Fruit fly (Drosophila melanogaster) whole organism, embryonic: Measurements from ENCODE around the gene Mon1.

Source experiments
- Aef1 ChIP-seq: fragments of 200-800 bp; sonication (Bioruptor generic); IDR thresholded peaks from 3 replicates; pipeline ENCODE4 v1.3.6; 2022; ENCODE audit warnings: missing biosample characterization, missing genetic modification characterization
- B-H2 ChIP-seq: fragments of 200-800 bp; sonication (Bioruptor generic); optimal IDR thresholded peaks from 2 replicates; lab custom pipeline; 2018; ENCODE audit warnings: missing biosample characterization, mild to moderate bottlenecking, missing genetic modification characterization
- Bdp1 ChIP-seq: fragments of 200-800 bp; sonication (Bioruptor generic); optimal IDR thresholded peaks from 3 replicates; lab custom pipeline; 2016; ENCODE audit warnings: missing biosample characterization, missing genetic modification characterization
- CG10431 ChIP-seq: fragments of 200-800 bp; sonication (Bioruptor generic); optimal IDR thresholded peaks from 3 replicates; lab custom pipeline; 2018; ENCODE audit warnings: missing biosample characterization, mild to moderate bottlenecking, missing genetic modification characterization
- CG12391 ChIP-seq: fragments of 200-800 bp; sonication (Bioruptor generic); optimal IDR thresholded peaks from 3 replicates; lab custom pipeline; 2018; ENCODE audit warnings: missing biosample characterization, mild to moderate bottlenecking, missing genetic modification characterization, moderate library complexity
- CG13424 ChIP-seq: fragments of 200-800 bp; sonication (Bioruptor generic); optimal IDR thresholded peaks from 2 replicates; lab custom pipeline; 2019; ENCODE audit warnings: missing biosample characterization, mild to moderate bottlenecking, missing genetic modification characterization, moderate library complexity
- CG14710 ChIP-seq: fragments of 200-800 bp; sonication (Bioruptor generic); optimal IDR thresholded peaks from 3 replicates; lab custom pipeline; 2019; ENCODE audit warnings: missing biosample characterization, mild to moderate bottlenecking, missing genetic modification characterization, moderate library complexity
- CG15073 ChIP-seq: fragments of 200-800 bp; sonication (Bioruptor generic); optimal IDR thresholded peaks from 2 replicates; lab custom pipeline; 2016; ENCODE audit warnings: missing biosample characterization, missing genetic modification characterization
- CG17328 ChIP-seq: fragments of 200-800 bp; sonication (Bioruptor generic); IDR thresholded peaks from 2 replicates; pipeline ENCODE4 v1.3.6; 2022; ENCODE audit warnings: missing biosample characterization, missing genetic modification characterization
- CG17359 ChIP-seq: fragments of 200-800 bp; sonication (Bioruptor generic); optimal IDR thresholded peaks from 3 replicates; lab custom pipeline; 2018; ENCODE audit warnings: missing biosample characterization, mild to moderate bottlenecking, missing genetic modification characterization, moderate library complexity
- CG17385 ChIP-seq: fragments of 200-800 bp; sonication (Bioruptor generic); optimal IDR thresholded peaks from 3 replicates; lab custom pipeline; 2018; ENCODE audit warnings: missing biosample characterization, mild to moderate bottlenecking, missing genetic modification characterization
- CG17829 ChIP-seq: fragments of 200-800 bp; optimal IDR thresholded peaks from 2 replicates; lab custom pipeline; 2019; ENCODE audit warnings: missing biosample characterization, mild to moderate bottlenecking, missing genetic modification characterization, moderate library complexity
- CG18476 ChIP-seq: fragments of 200-800 bp; sonication (Bioruptor generic); optimal IDR thresholded peaks from 2 replicates; lab custom pipeline; 2016; ENCODE audit warnings: missing biosample characterization, mild to moderate bottlenecking, missing genetic modification characterization
- CG31388 ChIP-seq: fragments of 200-800 bp; sonication (Bioruptor generic); optimal IDR thresholded peaks from 2 replicates; lab custom pipeline; 2016; ENCODE audit warnings: missing biosample characterization, missing genetic modification characterization
- CG8765 ChIP-seq: fragments of 200-800 bp; sonication (Bioruptor generic); IDR thresholded peaks from 2 replicates; pipeline ENCODE4 v1.3.6; 2022; ENCODE audit warnings: missing biosample characterization, missing genetic modification characterization
- Dad ChIP-seq: fragments of 200-800 bp; sonication (Bioruptor generic); optimal IDR thresholded peaks from 3 replicates; lab custom pipeline; 2016; ENCODE audit warnings: missing biosample characterization, missing genetic modification characterization
- Dll ChIP-seq: fragments of 200-800 bp; sonication (Bioruptor generic); IDR thresholded peaks from 4 replicates; pipeline ENCODE4 v1.3.6; 2022; ENCODE audit warnings: missing biosample characterization, missing genetic modification characterization; ENCODE audit not compliant: partially characterized antibody
- Ets97D ChIP-seq: fragments of 200-800 bp; sonication (Bioruptor generic); optimal IDR thresholded peaks from 3 replicates; lab custom pipeline; 2016; ENCODE audit warnings: missing biosample characterization, missing genetic modification characterization
- Fer1 ChIP-seq: fragments of 200-800 bp; sonication (Bioruptor generic); optimal IDR thresholded peaks from 2 replicates; lab custom pipeline; 2017; ENCODE audit warnings: missing biosample characterization, mild to moderate bottlenecking, missing genetic modification characterization
- Gsc ChIP-seq: fragments of 200-800 bp; sonication (Bioruptor generic); IDR thresholded peaks from 2 replicates; pipeline ENCODE4 v1.3.6; 2022; ENCODE audit warnings: missing biosample characterization, missing genetic modification characterization
- H15 ChIP-seq: fragments of 200-800 bp; sonication (Bioruptor generic); IDR thresholded peaks from 3 replicates; pipeline ENCODE4 v1.3.6; 2022; ENCODE audit warnings: missing biosample characterization, missing genetic modification characterization
- NK7.1 ChIP-seq: fragments of 200-800 bp; sonication (Bioruptor generic); optimal IDR thresholded peaks from 3 replicates; lab custom pipeline; 2016; ENCODE audit warnings: missing biosample characterization, missing genetic modification characterization
- Pdp1 ChIP-seq, 2 experiments: fragments of 200-800 bp; sonication (Bioruptor generic); optimal IDR thresholded peaks; 3 replicates each; lab custom pipeline; 2016; ENCODE audit warnings: missing biosample characterization in 2 of 2, missing genetic modification characterization in 2 of 2, mild to moderate bottlenecking in 1 of 2, moderate library complexity in 1 of 2
- amos ChIP-seq: fragments of 200-800 bp; sonication (Bioruptor generic); IDR thresholded peaks from 2 replicates; pipeline ENCODE4 v1.3.6; 2022; ENCODE audit warnings: missing biosample characterization, missing genetic modification characterization; ENCODE audit not compliant: partially characterized antibody
- bigmax ChIP-seq: fragments of 200-800 bp; sonication (Bioruptor generic); optimal IDR thresholded peaks from 2 replicates; lab custom pipeline; 2018; ENCODE audit warnings: missing biosample characterization, mild to moderate bottlenecking, missing genetic modification characterization
- br ChIP-seq: fragments of >200 bp; optimal IDR thresholded peaks from 2 replicates; lab custom pipeline; 2017
- bsh ChIP-seq, 2 experiments: fragments of 200-800 bp; sonication (Bioruptor generic); optimal IDR thresholded peaks; 2 replicates each; lab custom pipeline; 2017 to 2018; ENCODE audit warnings: mild to moderate bottlenecking in 2 of 2, missing biosample characterization in 2 of 2, missing genetic modification characterization in 2 of 2, moderate library complexity in 1 of 2
- dmrt11E ChIP-seq: fragments of 200-800 bp; sonication (Bioruptor generic); optimal IDR thresholded peaks from 3 replicates; lab custom pipeline; 2018; ENCODE audit warnings: missing biosample characterization, mild to moderate bottlenecking, missing genetic modification characterization, moderate library complexity
- ewg ChIP-seq: fragments of 200-800 bp; sonication (Bioruptor generic); optimal IDR thresholded peaks from 3 replicates; lab custom pipeline; 2017; ENCODE audit warnings: mild to moderate bottlenecking, missing biosample characterization, missing genetic modification reagents, missing genetic modification characterization
- exex ChIP-seq: fragments of 200-800 bp; sonication (Bioruptor generic); optimal IDR thresholded peaks from 4 replicates; lab custom pipeline; 2018; ENCODE audit warnings: missing biosample characterization, mild to moderate bottlenecking, missing genetic modification characterization, moderate library complexity
- eyg ChIP-seq: fragments of 200-800 bp; sonication (Bioruptor generic); optimal IDR thresholded peaks from 3 replicates; lab custom pipeline; 2016; ENCODE audit warnings: missing biosample characterization, missing genetic modification characterization
- gcm ChIP-seq: fragments of 200-800 bp; sonication (Bioruptor generic); optimal IDR thresholded peaks from 2 replicates; lab custom pipeline; 2019; ENCODE audit warnings: missing biosample characterization, mild to moderate bottlenecking, missing genetic modification characterization, moderate library complexity
- gfzf ChIP-seq: fragments of 200-800 bp; sonication (Bioruptor generic); optimal IDR thresholded peaks from 2 replicates; lab custom pipeline; 2016; ENCODE audit warnings: missing biosample characterization, mild to moderate bottlenecking, missing genetic modification characterization, moderate library complexity
- her ChIP-seq: fragments of 200-800 bp; sonication (Bioruptor generic); optimal IDR thresholded peaks from 2 replicates; lab custom pipeline; 2016; ENCODE audit warnings: missing biosample characterization, missing genetic modification characterization
- ind ChIP-seq: fragments of 200-800 bp; sonication (Bioruptor generic); optimal IDR thresholded peaks from 3 replicates; lab custom pipeline; 2016; ENCODE audit warnings: missing biosample characterization, missing genetic modification characterization
- inv ChIP-seq: fragments of 200-800 bp; sonication (Bioruptor generic); IDR thresholded peaks from 2 replicates; pipeline ENCODE4 v1.3.6; 2022; ENCODE audit warnings: missing biosample characterization, missing genetic modification characterization; ENCODE audit not compliant: partially characterized antibody
- jigr1 ChIP-seq: fragments of 200-800 bp; sonication (Bioruptor generic); IDR thresholded peaks from 3 replicates; pipeline ENCODE4 v1.3.6; 2022; ENCODE audit warnings: missing biosample characterization, missing genetic modification characterization
- kah ChIP-seq: fragments of 200-800 bp; sonication (Bioruptor generic); optimal IDR thresholded peaks from 2 replicates; lab custom pipeline; 2018; ENCODE audit warnings: missing biosample characterization, mild to moderate bottlenecking, missing genetic modification characterization
- kay ChIP-seq: fragments of 200-800 bp; sonication (Bioruptor generic); optimal IDR thresholded peaks from 2 replicates; lab custom pipeline; 2016; ENCODE audit warnings: missing biosample characterization, missing genetic modification characterization
- nmo ChIP-seq: fragments of 200-800 bp; sonication (Bioruptor generic); optimal IDR thresholded peaks from 2 replicates; lab custom pipeline; 2018; ENCODE audit warnings: missing biosample characterization, mild to moderate bottlenecking, missing genetic modification characterization, moderate library complexity
- peb ChIP-seq: fragments of 200-800 bp; sonication (Bioruptor generic); IDR thresholded peaks from 2 replicates; pipeline ENCODE4 v1.3.6; 2022; ENCODE audit warnings: missing biosample characterization, missing genetic modification characterization
- phol ChIP-seq: fragments of 200-800 bp; sonication (Bioruptor generic); optimal IDR thresholded peaks from 3 replicates; lab custom pipeline; 2018; ENCODE audit warnings: missing biosample characterization, mild to moderate bottlenecking, missing genetic modification characterization, moderate library complexity
- ro ChIP-seq: fragments of 200-800 bp; sonication (Bioruptor generic); IDR thresholded peaks from 2 replicates; pipeline ENCODE4 v1.3.6; 2022; ENCODE audit warnings: missing biosample characterization, missing genetic modification characterization
- run ChIP-seq: fragments of 200-800 bp; sonication (Bioruptor generic); optimal IDR thresholded peaks from 3 replicates; lab custom pipeline; 2018; ENCODE audit warnings: missing biosample characterization, mild to moderate bottlenecking, missing genetic modification characterization
- scrt ChIP-seq: fragments of 200-800 bp; sonication (Bioruptor generic); optimal IDR thresholded peaks from 2 replicates; lab custom pipeline; 2018; ENCODE audit warnings: missing biosample characterization, mild to moderate bottlenecking, missing genetic modification characterization, moderate library complexity
- sens ChIP-seq: fragments of 200-800 bp; sonication (Bioruptor generic); peaks from one replicate; lab custom pipeline; 2016; ENCODE audit warnings: missing biosample characterization, missing genetic modification characterization
- sqz ChIP-seq: fragments of 200-800 bp; sonication (Bioruptor generic); optimal IDR thresholded peaks from 3 replicates; lab custom pipeline; 2018; ENCODE audit warnings: missing biosample characterization, mild to moderate bottlenecking, missing genetic modification characterization

The Mon1 gene

DNA sequence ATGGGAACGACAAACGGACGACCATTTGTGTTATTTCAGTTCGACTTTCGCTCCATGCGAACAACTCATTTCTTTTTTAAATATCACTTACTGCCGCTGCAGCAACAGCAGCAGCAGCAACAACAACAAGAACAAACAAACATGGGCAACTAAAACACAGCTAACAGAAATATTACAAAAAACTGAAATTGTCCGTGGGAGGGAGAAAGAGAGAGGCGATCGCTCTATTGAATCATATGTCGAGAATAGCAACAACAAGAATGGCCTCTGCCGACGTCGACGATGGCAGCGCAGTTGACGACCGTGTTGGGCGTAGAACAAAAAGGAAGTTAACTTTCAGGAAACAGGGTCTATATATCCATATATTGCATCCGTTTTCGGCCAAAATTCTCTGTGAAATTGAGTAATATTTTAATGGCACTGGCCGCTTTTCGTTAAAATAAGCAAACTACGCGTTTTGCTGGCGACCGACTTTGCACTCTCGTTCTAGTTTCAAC lies 3.8 kb upstream of the Mon1 start (continued):
- TF ChIP-seq Aef1 (peak; percentile 11; the same call in 1 of the 3 replicates), Pdp1 (GFP tag; optimal IDR thresholded peaks at IDR 0.05; lab: Kevin White, UChicago) (peak in 1 of 2 experiments; percentile 71)

DNA sequence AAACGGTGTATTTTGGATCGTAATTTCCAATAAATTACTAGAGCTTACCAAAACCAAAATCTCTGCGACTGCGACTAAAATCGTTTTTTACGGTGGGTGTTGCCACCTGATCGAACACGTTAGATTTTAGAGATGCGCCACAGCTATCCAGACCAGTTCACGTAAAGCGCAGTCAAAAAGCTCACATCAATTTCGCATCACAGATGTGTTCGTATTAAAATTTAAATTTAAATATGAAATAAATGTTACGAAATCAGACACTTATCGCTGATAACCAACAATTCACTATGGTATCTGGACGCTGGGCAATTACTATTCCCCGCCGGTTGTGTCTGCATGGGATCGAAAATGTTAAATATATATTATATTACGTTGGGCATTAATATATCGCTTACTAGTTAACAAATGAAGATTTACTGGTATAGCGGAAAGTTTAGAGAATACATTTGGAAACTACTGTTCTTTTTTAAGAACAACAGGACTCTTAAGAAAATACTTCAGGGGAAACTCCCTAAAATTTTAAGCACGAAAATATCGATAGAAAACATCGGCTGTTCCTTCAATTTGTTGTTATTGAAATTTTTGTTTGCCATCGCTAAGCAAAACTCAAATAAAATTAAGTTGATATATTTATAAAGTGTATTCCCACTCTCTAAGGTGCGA lies 3.1 kb upstream of the Mon1 start, which contains the start of the genes mxt and CG11927:
mxt (minus strand) TSS at position 105 of the 663 bp plus-strand sequence.
CG11927 (plus strand) TSS at position 576 of the 663 bp plus-strand sequence.
- TF ChIP-seq br (lab: Kevin White, UChicago), result no peak
- peak; percentile 93 for TF ChIP-seq Dll
- no peak for TF ChIP-seq scrt (GFP tag; lab: Kevin White, UChicago)
- TF ChIP-seq CG17385 (GFP tag; lab: Kevin White, UChicago), result no peak
- TF ChIP-seq bigmax, result no peak
- TF ChIP-seq CG8765 (GFP tag; lab: Robert Waterston, UW), result no peak
- TF ChIP-seq peb (GFP tag; lab: Robert Waterston, UW), result no peak
- peak; percentile 48 for TF ChIP-seq CG13424
- TF ChIP-seq B-H2, result peak; percentile 22
- TF ChIP-seq CG17328 (GFP tag; lab: Robert Waterston, UW), result 0 out of 2 replicates have a peak, but pooled peaks have one; percentile 20
- no peak for TF ChIP-seq exex
- peak; percentile 38; the same call in 1 of the 3 replicates for TF ChIP-seq H15 (GFP tag; lab: Robert Waterston, UW)
- TF ChIP-seq ewg (GFP tag; lab: Kevin White, UChicago), result no peak
- peak; percentile 81 for TF ChIP-seq inv (GFP tag; lab: Robert Waterston, UW)
- no peak for TF ChIP-seq gcm (GFP tag; lab: Kevin White, UChicago)
- TF ChIP-seq Dad (GFP tag; lab: Kevin White, UChicago), result no peak
- TF ChIP-seq CG18476 (GFP tag; lab: Kevin White, UChicago), result peak; percentile 34
- TF ChIP-seq CG10431 (GFP tag; lab: Kevin White, UChicago), result no peak
- no peak for TF ChIP-seq her (GFP tag; lab: Kevin White, UChicago)
- TF ChIP-seq jigr1 (GFP tag; lab: Robert Waterston, UW), result no peak
- TF ChIP-seq amos (GFP tag; lab: Robert Waterston, UW), result peak; percentile 89
- 0 out of 2 replicates have a peak, but pooled peaks have one; percentile 18 for TF ChIP-seq Gsc (GFP tag; lab: Robert Waterston, UW)
- TF ChIP-seq Bdp1 (GFP tag; lab: Kevin White, UChicago), result no peak
- TF ChIP-seq ro (GFP tag; lab: Robert Waterston, UW), result no peak
- TF ChIP-seq NK7.1, result no peak
- TF ChIP-seq dmrt11E (tag; lab: Kevin White, UChicago), result peak; percentile 29
- TF ChIP-seq eyg (GFP tag; lab: Kevin White, UChicago), result no peak
- peak; percentile 47 for TF ChIP-seq phol (tag; lab: Kevin White, UChicago)
- TF ChIP-seq Ets97D, result peak; percentile 41
- TF ChIP-seq Fer1 (GFP tag; lab: Kevin White, UChicago), result no peak
- TF ChIP-seq bsh (GFP tag; optimal IDR thresholded peaks at IDR 0.05; lab: Kevin White, UChicago), result peak in 1 of 2 experiments; percentile 1
- peak; percentile 54 for TF ChIP-seq nmo (GFP tag; lab: Kevin White, UChicago)
- peak; percentile 8 for TF ChIP-seq CG17359 (tag; lab: Kevin White, UChicago)
- peak; percentile 62 for TF ChIP-seq ind (GFP tag; lab: Kevin White, UChicago)
- TF ChIP-seq sqz (GFP tag; lab: Kevin White, UChicago), result no peak
- no peak for TF ChIP-seq kah (GFP tag; lab: Kevin White, UChicago)
- peak; percentile 17 for TF ChIP-seq CG17829 (tag; lab: Kevin White, UChicago)
- peak; percentile 63 for TF ChIP-seq CG14710 (tag; lab: Kevin White, UChicago)
- peak; percentile 90 for TF ChIP-seq sens
- TF ChIP-seq run, result no peak
- no peak for TF ChIP-seq gfzf (GFP tag; lab: Kevin White, UChicago)
- TF ChIP-seq kay (GFP tag; lab: Kevin White, UChicago), result peak; percentile 37
- peak; percentile 52 for TF ChIP-seq CG12391 (tag; lab: Kevin White, UChicago)
- no peak for TF ChIP-seq CG15073 (GFP tag; lab: Kevin White, UChicago)
- no peak for TF ChIP-seq CG31388 (GFP tag; lab: Kevin White, UChicago)
